Worm (Caenorhabditis elegans) whole organism, L2 larva: ENCODE measurements around the gene F13B6.2.

ENCODE experiments used
- R02D3.7 ChIP-seq: fragments of 150-350 bp; optimal IDR thresholded peaks from 2 replicates; lab custom pipeline; 2014; ENCODE audit warnings: missing biosample characterization, missing genetic modification characterization
- aly-2 ChIP-seq: fragments of 150-350 bp; optimal IDR thresholded peaks from 2 replicates; lab custom pipeline; 2014; ENCODE audit warnings: missing biosample characterization, missing genetic modification characterization
- gmeb-1 ChIP-seq: fragments of 150-350 bp; optimal IDR thresholded peaks from 2 replicates; lab custom pipeline; 2014; ENCODE audit warnings: missing biosample characterization, missing genetic modification characterization
- lsy-2 ChIP-seq, 2 experiments: fragments of 150-350 bp in 1 of 2; sonication (generic microtip) in 1 of 2; optimal IDR thresholded peaks; 2 replicates each; lab custom pipeline; 2014 to 2017; ENCODE audit warnings: missing biosample characterization in 2 of 2, missing genetic modification characterization in 2 of 2
- mbf-1 ChIP-seq: sonication (generic microtip); optimal IDR thresholded peaks from 2 replicates; lab custom pipeline; 2017; ENCODE audit warnings: missing biosample characterization, missing genetic modification characterization
- mdl-1 ChIP-seq, 2 experiments: fragments of 150-350 bp in 1 of 2; sonication (generic microtip) in 1 of 2; optimal IDR thresholded peaks; 2 replicates each; lab custom pipeline; 2017; ENCODE audit warnings: missing biosample characterization in 2 of 2, missing genetic modification characterization in 2 of 2
- nhr-6 ChIP-seq: fragments of 150-350 bp; optimal IDR thresholded peaks from 2 replicates; lab custom pipeline; 2014; ENCODE audit warnings: missing biosample characterization, missing genetic modification characterization

- TF ChIP-seq aly-2 (no peak), gmeb-1 (tag; lab: Kevin White, UChicago) (no peak), mdl-1 (tag; optimal IDR thresholded peaks at IDR 0.05; lab: Kevin White, UChicago) (no peak), nhr-6 (tag; lab: Kevin White, UChicago) (no peak), mbf-1 (tag; lab: Kevin White, UChicago) (no peak), R02D3.7 (no peak), lsy-2 (tag; optimal IDR thresholded peaks at IDR 0.05; lab: Kevin White, UChicago) (no peak)
Observed at ce11 chrIV:7447556-7447955, 12.6 kb downstream of the F13B6.2 start, which contains the start of gene B0496.2.
